Fruit fly (Drosophila melanogaster) Kc167 (cell line): ENCODE data around the gene CG7298.

ENCODE experiments used
- Myc ChIP-seq: fragments of >200 bp; optimal IDR thresholded peaks from 2 replicates; lab custom pipeline; 2017; ENCODE audit warnings: missing external identifiers
- Sin3A ChIP-seq: fragments of >200 bp; optimal IDR thresholded peaks from 2 replicates; lab custom pipeline; 2018; ENCODE audit warnings: missing external identifiers
- h ChIP-seq: fragments of >200 bp; optimal IDR thresholded peaks from 3 replicates; lab custom pipeline; 2018; ENCODE audit warnings: missing external identifiers
- insv ChIP-seq: fragments of >200 bp; optimal IDR thresholded peaks from 3 replicates; lab custom pipeline; 2018; ENCODE audit warnings: missing external identifiers
- psq ChIP-seq: fragments of >200 bp; optimal IDR thresholded peaks from 2 replicates; lab custom pipeline; 2017; ENCODE audit warnings: missing external identifiers
- ttk ChIP-seq: sonication (Bioruptor generic); optimal IDR thresholded peaks from 2 replicates; lab custom pipeline; 2017; ENCODE audit warnings: missing external identifiers

- no peak for TF ChIP-seq psq
- TF ChIP-seq h (lab: Kevin White, UChicago), result no peak
- no peak for TF ChIP-seq Myc
- no peak for TF ChIP-seq Sin3A (lab: Kevin White, UChicago)
- no peak for TF ChIP-seq ttk (lab: Kevin White, UChicago)
- TF ChIP-seq insv (lab: Kevin White, UChicago), result no peak
These were observed 33.7 kb upstream of the CG7298 start for dm6 chr3L:20237167-20237566.
